Worm (Caenorhabditis elegans): ENCODE results near the gene hpo-30.

- no peak for TF ChIP-seq ama-1 (optimal IDR thresholded peaks at IDR 0.05)
- no peak for TF ChIP-seq B0310.2 (tag; optimal IDR thresholded peaks at IDR 0.05)
- TF ChIP-seq tbx-37 (GFP tag; conservative IDR thresholded peaks at IDR 0.05) = no peak
- no peak for TF ChIP-seq hnd-1 (tag; optimal IDR thresholded peaks at IDR 0.05)
- TF ChIP-seq tra-4 (tag; optimal IDR thresholded peaks at IDR 0.05) = no peak
- TF ChIP-seq hmbx-1 (tag; optimal IDR thresholded peaks at IDR 0.05) = no peak
- no peak for TF ChIP-seq ets-7 (tag; optimal IDR thresholded peaks at IDR 0.05)
- no peak for TF ChIP-seq tbx-11 (GFP tag; IDR thresholded peaks at IDR 0.05)
- no peak for TF ChIP-seq hmg-4 (GFP tag; optimal IDR thresholded peaks at IDR 0.05)
- no peak for TF ChIP-seq ceh-13 (GFP tag; optimal IDR thresholded peaks at IDR 0.05)
- TF ChIP-seq aly-1 (tag; optimal IDR thresholded peaks at IDR 0.05) = no peak
Measured at ce11 chrV:12314413-12314812, 4.3 kb upstream of the hpo-30 start.
